Fruit fly (Drosophila melanogaster) whole organism, wandering third instar larva: Measurements from ENCODE around the gene CG17026.

ENCODE experiments used
- Vsx2 ChIP-seq: fragments of 200-300, 225-300 bp; sonication (Bioruptor generic); optimal IDR thresholded peaks from 2 replicates; lab custom pipeline; 2018; ENCODE audit warnings: missing biosample characterization, missing genetic modification characterization; ENCODE audit not compliant: partially characterized antibody
- h ChIP-seq: fragments of 200-800 bp; sonication (Bioruptor generic); optimal IDR thresholded peaks from 3 replicates; lab custom pipeline; 2016; ENCODE audit warnings: missing biosample characterization, mild to moderate bottlenecking, missing genetic modification characterization
- usp ChIP-seq: fragments of >200 bp; optimal IDR thresholded peaks from 2 replicates; lab custom pipeline; 2017; ENCODE audit warnings: missing biosample characterization, missing genetic modification characterization

DNA sequence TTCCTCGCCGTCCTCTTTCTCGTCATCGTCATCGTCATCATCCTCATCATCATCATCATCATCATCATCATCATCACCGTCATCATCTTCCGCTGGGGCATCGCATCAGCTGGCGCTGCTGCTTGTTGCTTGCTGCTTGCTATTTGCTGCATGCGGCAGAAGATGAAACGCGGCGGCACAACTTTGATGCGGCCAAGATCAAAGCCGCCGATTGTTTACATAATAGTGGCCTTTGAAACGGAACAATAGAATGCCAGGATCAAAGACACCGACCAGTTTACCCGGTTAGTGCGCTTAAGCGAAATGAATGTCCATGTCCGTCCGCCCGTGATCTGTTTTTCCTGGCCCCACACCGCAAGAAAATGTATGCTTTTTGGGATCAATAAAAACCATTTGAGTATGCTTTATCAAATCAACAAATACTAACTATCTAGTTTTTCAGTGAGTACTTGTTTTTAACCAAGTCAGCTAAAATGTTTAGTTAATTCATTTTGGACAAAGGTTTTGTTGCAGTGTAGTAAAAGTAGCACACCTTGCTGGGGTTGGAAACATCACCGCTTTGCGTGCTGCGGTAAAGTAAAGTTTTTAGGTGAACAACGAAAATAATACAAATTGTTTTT is 46.0 kb downstream of the CG17026 start:
- no peak for TF ChIP-seq usp (GFP tag; lab: Kevin White, UChicago)
- peak; percentile 57 for TF ChIP-seq h (GFP tag; lab: Kevin White, UChicago)
- TF ChIP-seq Vsx2 (GFP tag; lab: Kevin White, UChicago), result no peak
